Worm (Caenorhabditis elegans): ENCODE results near the gene cku-80.

- TF ChIP-seq ceh-31 (tag; optimal IDR thresholded peaks at IDR 0.05) (no peak), rnt-1 (tag; optimal IDR thresholded peaks at IDR 0.05) (no peak), sox-4 (tag; optimal IDR thresholded peaks at IDR 0.05) (no peak)
Observed at ce11 chrIII:4435262-4435661, 15.6 kb downstream of the cku-80 start.

Data from whole organism, late embryonic.